Comparison of ENCODE assay signal across 1 fruit fly cellular context in genomic region chr3R:18365978-18366643, dm6.
TF ChIP-seq lines count a peak whose summit lies in the region.

Gene WRNexo (minus strand): TSS chr3R:18366162.
Gene Nup43 (plus strand): TSS chr3R:18366638.

TF ChIP-seq in whole organism, embryonic, 481 proteins besides CTCF, POLR2A, EP300 and RAD21 (continued from another document and continues in another):
- TF ChIP-seq CG3995 (GFP tag; optimal IDR thresholded peaks at IDR 0.05; lab: Kevin White, UChicago) (peak; percentile 28), CG33557 (GFP tag; optimal IDR thresholded peaks at IDR 0.05; lab: Kevin White, UChicago) (no peak), jigr1 (GFP tag; IDR thresholded peaks at IDR 0.05; lab: Robert Waterston, UW) (no peak), al (GFP tag; IDR thresholded peaks at IDR 0.05; lab: Robert Waterston, UW) (no peak; the same call in 1 of the 2 replicates), Dref (GFP tag; IDR thresholded peaks at IDR 0.05; lab: Robert Waterston, UW) (peak; percentile 50), CG7745 (tag; optimal IDR thresholded peaks at IDR 0.05; lab: Kevin White, UChicago) (no peak), unc-4 (GFP tag; IDR thresholded peaks at IDR 0.05; lab: Robert Waterston, UW; ENCODE audit: partially characterized antibody) (no peak), fd102C (GFP tag; optimal IDR thresholded peaks at IDR 0.05; lab: Kevin White, UChicago) (no peak), gsb-n (tag; optimal IDR thresholded peaks at IDR 0.05; lab: Kevin White, UChicago) (no peak), CG12299 (tag; optimal IDR thresholded peaks at IDR 0.05; lab: Kevin White, UChicago) (no peak), gcm (GFP tag; optimal IDR thresholded peaks at IDR 0.05; lab: Kevin White, UChicago) (no peak), Asciz (GFP tag; optimal IDR thresholded peaks at IDR 0.05; lab: Kevin White, UChicago) (no peak), tna (GFP tag; IDR thresholded peaks at IDR 0.05; lab: Robert Waterston, UW; ENCODE audit: partially characterized antibody) (no peak), CG7556 (GFP tag; optimal IDR thresholded peaks at IDR 0.05; lab: Kevin White, UChicago) (no peak), CG7271 (tag; optimal IDR thresholded peaks at IDR 0.05; lab: Kevin White, UChicago) (no peak), CG10321 (GFP tag; IDR thresholded peaks at IDR 0.05; lab: Robert Waterston, UW) (no peak), Hmx (GFP tag; optimal IDR thresholded peaks at IDR 0.05; lab: Kevin White, UChicago) (no peak), insv (GFP tag; optimal IDR thresholded peaks at IDR 0.05; lab: Kevin White, UChicago) (no peak), slbo (GFP tag; IDR thresholded peaks at IDR 0.05; lab: Robert Waterston, UW) (peak; percentile 70), CG15269 (tag; optimal IDR thresholded peaks at IDR 0.05; lab: Kevin White, UChicago) (no peak), Hr78 (GFP tag; optimal IDR thresholded peaks at IDR 0.05; lab: Kevin White, UChicago) (no peak), YL-1 (GFP tag; optimal IDR thresholded peaks at IDR 0.05; lab: Kevin White, UChicago) (peak; percentile 23), pzg (GFP tag; optimal IDR thresholded peaks at IDR 0.05; lab: Kevin White, UChicago) (peak; percentile 46), danr (GFP tag; IDR thresholded peaks at IDR 0.05; lab: Robert Waterston, UW) (no peak), gro (GFP tag; optimal IDR thresholded peaks at IDR 0.05; lab: Kevin White, UChicago) (no peak), CG13894 (tag; optimal IDR thresholded peaks at IDR 0.05; lab: Kevin White, UChicago) (no peak), pan (optimal IDR thresholded peaks at IDR 0.05; lab: Kevin White, UChicago) (no peak), pan (GFP tag; optimal IDR thresholded peaks at IDR 0.05 in 1 of 2, IDR thresholded peaks at IDR 0.05 in 1 of 2) (peak in 1 of 2 experiments; percentile 42), crp (GFP tag; optimal IDR thresholded peaks at IDR 0.05; lab: Kevin White, UChicago) (no peak), chm (GFP tag; IDR thresholded peaks at IDR 0.05; lab: Robert Waterston, UW) (no peak), dmrt11E (tag; optimal IDR thresholded peaks at IDR 0.05; lab: Kevin White, UChicago) (peak; percentile 51), luna (GFP tag; optimal IDR thresholded peaks at IDR 0.05; lab: Kevin White, UChicago) (no peak), CG31388 (GFP tag; optimal IDR thresholded peaks at IDR 0.05; lab: Kevin White, UChicago) (no peak), fd3F (GFP tag; optimal IDR thresholded peaks at IDR 0.05; lab: Kevin White, UChicago) (peak; percentile 24), wor (GFP tag; IDR thresholded peaks at IDR 0.05; lab: Robert Waterston, UW) (no peak), pnt (GFP tag; optimal IDR thresholded peaks at IDR 0.05; lab: Kevin White, UChicago) (peak; percentile 13), CG9876 (GFP tag; optimal IDR thresholded peaks at IDR 0.05; lab: Kevin White, UChicago) (no peak), aop (GFP tag; IDR thresholded peaks at IDR 0.05; lab: Robert Waterston, UW) (no peak), Dad (GFP tag; optimal IDR thresholded peaks at IDR 0.05; lab: Kevin White, UChicago) (peak; percentile 1), ken (GFP tag; IDR thresholded peaks at IDR 0.05; lab: Robert Waterston, UW) (peak; percentile 52; the same call in 1 of the 3 replicates), CG18476 (GFP tag; optimal IDR thresholded peaks at IDR 0.05; lab: Kevin White, UChicago) (no peak), CG7839 (tag; optimal IDR thresholded peaks at IDR 0.05; lab: Kevin White, UChicago) (peak; percentile 45), zf30C (GFP tag; optimal IDR thresholded peaks at IDR 0.05; lab: Kevin White, UChicago) (no peak), twi (tag; optimal IDR thresholded peaks at IDR 0.05; lab: Kevin White, UChicago) (no peak), cwo (GFP tag; optimal IDR thresholded peaks at IDR 0.05; lab: Kevin White, UChicago) (no peak), CG18262 (tag; optimal IDR thresholded peaks at IDR 0.05; lab: Kevin White, UChicago) (peak; percentile 35), Ssrp (tag; optimal IDR thresholded peaks at IDR 0.05; lab: Kevin White, UChicago) (no peak), CG15011 (GFP tag; optimal IDR thresholded peaks at IDR 0.05; lab: Kevin White, UChicago) (no peak), zen (tag; optimal IDR thresholded peaks at IDR 0.05; lab: Kevin White, UChicago) (peak; percentile 12), CG30020 (tag; optimal IDR thresholded peaks at IDR 0.05; lab: Kevin White, UChicago) (peak; percentile 72), CG6683 (GFP tag; optimal IDR thresholded peaks at IDR 0.05; lab: Kevin White, UChicago) (no peak), Six4 (GFP tag; optimal IDR thresholded peaks at IDR 0.05; lab: Kevin White, UChicago) (peak; percentile 6), CG9727 (GFP tag; optimal IDR thresholded peaks at IDR 0.05; lab: Kevin White, UChicago) (peak; percentile 19), vnd (GFP tag; IDR thresholded peaks at IDR 0.05; lab: Robert Waterston, UW; ENCODE audit: partially characterized antibody) (no peak), grn (GFP tag; optimal IDR thresholded peaks at IDR 0.05; lab: Kevin White, UChicago) (no peak), CG5180 (GFP tag; optimal IDR thresholded peaks at IDR 0.05; lab: Kevin White, UChicago) (no peak), Elba2 (GFP tag; optimal IDR thresholded peaks at IDR 0.05; lab: Kevin White, UChicago) (peak; percentile 16), Abd-B (GFP tag; optimal IDR thresholded peaks at IDR 0.05; lab: Kevin White, UChicago) (peak; percentile 47), CG6854 (GFP tag; optimal IDR thresholded peaks at IDR 0.05; lab: Kevin White, UChicago) (no peak), vvl (GFP tag; IDR thresholded peaks at IDR 0.05; lab: Robert Waterston, UW) (no peak; the same call in 1 of the 2 replicates), unpg (GFP tag; optimal IDR thresholded peaks at IDR 0.05; lab: Kevin White, UChicago) (no peak), cato (GFP tag; optimal IDR thresholded peaks at IDR 0.05; lab: Kevin White, UChicago; ENCODE audit: borderline replicate concordance) (peak; percentile 33), knrl (GFP tag; IDR thresholded peaks at IDR 0.05; lab: Robert Waterston, UW; ENCODE audit: partially characterized antibody) (no peak), CG17361 (GFP tag; IDR thresholded peaks at IDR 0.05; lab: Robert Waterston, UW) (peak; percentile 84), Spps (tag; optimal IDR thresholded peaks at IDR 0.05; lab: Kevin White, UChicago) (no peak), wdn (GFP tag; IDR thresholded peaks at IDR 0.05; lab: Robert Waterston, UW) (no peak), lmd (GFP tag; IDR thresholded peaks at IDR 0.05; lab: Robert Waterston, UW) (peak; percentile 30; the same call in 1 of the 2 replicates), CG8281 (tag; optimal IDR thresholded peaks at IDR 0.05; lab: Kevin White, UChicago) (no peak), CG15514 (GFP tag; optimal IDR thresholded peaks at IDR 0.05; lab: Kevin White, UChicago) (peak; percentile 18), CG42726 (GFP tag; IDR thresholded peaks at IDR 0.05; lab: Robert Waterston, UW; ENCODE audit: partially characterized antibody) (no peak), CG2875 (GFP tag; optimal IDR thresholded peaks at IDR 0.05; lab: Kevin White, UChicago) (no peak), CG2889 (GFP tag; IDR thresholded peaks at IDR 0.05; lab: Robert Waterston, UW) (no peak), NC2α (GFP tag; optimal IDR thresholded peaks at IDR 0.05; lab: Kevin White, UChicago) (peak; percentile 4), CG13424 (tag; optimal IDR thresholded peaks at IDR 0.05; lab: Kevin White, UChicago) (peak; percentile 25), disco-r (GFP tag; optimal IDR thresholded peaks at IDR 0.05; lab: Kevin White, UChicago) (no peak), CG1832 (GFP tag; optimal IDR thresholded peaks at IDR 0.05; lab: Kevin White, UChicago) (no peak), zfh2 (GFP tag; optimal IDR thresholded peaks at IDR 0.05; lab: Kevin White, UChicago) (peak; percentile 52), Hand (GFP tag; optimal IDR thresholded peaks at IDR 0.05; lab: Kevin White, UChicago) (no peak), lbe (GFP tag; optimal IDR thresholded peaks at IDR 0.05; lab: Kevin White, UChicago) (no peak), Tbp (GFP tag; optimal IDR thresholded peaks at IDR 0.05; lab: Kevin White, UChicago) (no peak), zen2 (GFP tag; IDR thresholded peaks at IDR 0.05; lab: Robert Waterston, UW; ENCODE audit: partially characterized antibody) (no peak), sim (GFP tag; IDR thresholded peaks at IDR 0.05; lab: Robert Waterston, UW) (no peak), Fer2 (tag; optimal IDR thresholded peaks at IDR 0.05; lab: Kevin White, UChicago) (no peak), CG9215 (GFP tag; IDR thresholded peaks at IDR 0.05; lab: Robert Waterston, UW) (0 out of 2 replicates have a peak, but pooled peaks have one; percentile 10), CG11398 (GFP tag; optimal IDR thresholded peaks at IDR 0.05; lab: Kevin White, UChicago) (no peak), CG17802 (tag; optimal IDR thresholded peaks at IDR 0.05; lab: Kevin White, UChicago) (no peak), Hr39 (optimal IDR thresholded peaks at IDR 0.05; lab: Kevin White, UChicago) (no peak), hth (optimal IDR thresholded peaks at IDR 0.05; lab: Kevin White, UChicago) (no peak), CG15479 (GFP tag; optimal IDR thresholded peaks at IDR 0.05; lab: Kevin White, UChicago) (no peak), sob (GFP tag; IDR thresholded peaks at IDR 0.05; lab: Robert Waterston, UW) (peak; percentile 37; the same call in 1 of the 2 replicates), Sry-δ (GFP tag; optimal IDR thresholded peaks at IDR 0.05; lab: Kevin White, UChicago) (peak; percentile 33), nmo (GFP tag; optimal IDR thresholded peaks at IDR 0.05; lab: Kevin White, UChicago) (peak; percentile 71), yki (optimal IDR thresholded peaks at IDR 0.05; lab: Kevin White, UChicago) (no peak), ham (GFP tag; IDR thresholded peaks at IDR 0.05; lab: Robert Waterston, UW) (no peak), MESR4 (GFP tag; optimal IDR thresholded peaks at IDR 0.05; lab: Kevin White, UChicago) (no peak), CG12155 (GFP tag; optimal IDR thresholded peaks at IDR 0.05; lab: Kevin White, UChicago) (peak; percentile 40), slou (GFP tag; optimal IDR thresholded peaks at IDR 0.05; lab: Kevin White, UChicago) (no peak), CG3065 (GFP tag; optimal IDR thresholded peaks at IDR 0.05; lab: Kevin White, UChicago) (no peak), pros (GFP tag; optimal IDR thresholded peaks at IDR 0.05; lab: Kevin White, UChicago) (no peak), HHEX (GFP tag; optimal IDR thresholded peaks at IDR 0.05; lab: Kevin White, UChicago) (no peak), schlank (tag; optimal IDR thresholded peaks at IDR 0.05; lab: Kevin White, UChicago) (no peak), scrt (GFP tag; optimal IDR thresholded peaks at IDR 0.05; lab: Kevin White, UChicago) (no peak), CG14014 (GFP tag; IDR thresholded peaks at IDR 0.05; lab: Robert Waterston, UW) (peak; percentile 43; the same call in 1 of the 2 replicates), D19B (GFP tag; optimal IDR thresholded peaks at IDR 0.05; lab: Kevin White, UChicago) (no peak), Drgx (GFP tag; IDR thresholded peaks at IDR 0.05; lab: Robert Waterston, UW) (no peak), CG11723 (GFP tag; optimal IDR thresholded peaks at IDR 0.05; lab: Kevin White, UChicago) (no peak), Ets65A (GFP tag; lab: Kevin White, UChicago) (peak; percentile 89), CG10431 (GFP tag; optimal IDR thresholded peaks at IDR 0.05; lab: Kevin White, UChicago) (no peak), Oaz (GFP tag; IDR thresholded peaks at IDR 0.05; lab: Robert Waterston, UW) (no peak), kay (GFP tag; optimal IDR thresholded peaks at IDR 0.05; lab: Kevin White, UChicago) (no peak), zfh1 (GFP tag; IDR thresholded peaks at IDR 0.05; lab: Robert Waterston, UW) (peak; percentile 54; the same call in 2 of the 3 replicates), ase (GFP tag; IDR thresholded peaks at IDR 0.05; lab: Robert Waterston, UW) (no peak), CG1603 (tag; optimal IDR thresholded peaks at IDR 0.05; lab: Kevin White, UChicago) (no peak), nerfin-2 (GFP tag; IDR thresholded peaks at IDR 0.05; lab: Robert Waterston, UW; ENCODE audit: partially characterized antibody) (no peak), CG14860 (GFP tag; IDR thresholded peaks at IDR 0.05; lab: Robert Waterston, UW; ENCODE audit: partially characterized antibody) (no peak), sna (GFP tag; IDR thresholded peaks at IDR 0.05; lab: Robert Waterston, UW; ENCODE audit: partially characterized antibody) (no peak), CG13624 (GFP tag; optimal IDR thresholded peaks at IDR 0.05; lab: Kevin White, UChicago) (no peak), CG1529 (GFP tag; optimal IDR thresholded peaks at IDR 0.05; lab: Kevin White, UChicago) (no peak), CG8089 (GFP tag; optimal IDR thresholded peaks at IDR 0.05; lab: Kevin White, UChicago) (no peak), odd (GFP tag; optimal IDR thresholded peaks at IDR 0.05; lab: Kevin White, UChicago) (no peak), CG4360 (GFP tag; IDR thresholded peaks at IDR 0.05; lab: Robert Waterston, UW) (no peak), ssp (GFP tag; IDR thresholded peaks at IDR 0.05; lab: Robert Waterston, UW) (peak; percentile 33; the same call in 1 of the 2 replicates), gfzf (GFP tag; optimal IDR thresholded peaks at IDR 0.05; lab: Kevin White, UChicago) (peak; percentile 82), CG10543 (GFP tag; optimal IDR thresholded peaks at IDR 0.05; lab: Kevin White, UChicago) (no peak), HmgZ (tag; optimal IDR thresholded peaks at IDR 0.05; lab: Kevin White, UChicago) (no peak), pho (GFP tag; optimal IDR thresholded peaks at IDR 0.05; lab: Kevin White, UChicago) (no peak), Antp (GFP tag; optimal IDR thresholded peaks at IDR 0.05; lab: Kevin White, UChicago) (peak; percentile 41), CrebB (tag; optimal IDR thresholded peaks at IDR 0.05; lab: Kevin White, UChicago) (no peak), HLHmδ (GFP tag; optimal IDR thresholded peaks at IDR 0.05; lab: Kevin White, UChicago) (no peak), Ada2b (GFP tag; IDR thresholded peaks at IDR 0.05; lab: Robert Waterston, UW) (peak; percentile 46; the same call in 1 of the 2 replicates), btn (GFP tag; optimal IDR thresholded peaks at IDR 0.05; lab: Kevin White, UChicago) (no peak), Vsx1 (GFP tag; optimal IDR thresholded peaks at IDR 0.05; lab: Kevin White, UChicago) (no peak), Side (GFP tag; optimal IDR thresholded peaks at IDR 0.05; lab: Kevin White, UChicago) (no peak), CG14710 (tag; optimal IDR thresholded peaks at IDR 0.05; lab: Kevin White, UChicago) (peak; percentile 51), Doc3 (GFP tag; IDR thresholded peaks at IDR 0.05; lab: Robert Waterston, UW; ENCODE audit: partially characterized antibody) (no peak)
